Worm (Caenorhabditis elegans): ENCODE results near the gene mltn-12.
A peak's percentile ranks its signal among the peaks of the same experiment; 100 is the strongest.

The mltn-12 gene

ce11 chrIV:8992786-8993185 lies at the start of gene mltn-12:
Gene mltn-12, plus strand, starts transcription at chrIV:8993086.
- TF ChIP-seq ceh-39 (tag; optimal IDR thresholded peaks at IDR 0.05) (no peak), pha-4 (tag; optimal IDR thresholded peaks at IDR 0.05) (no peak), mls-2 (tag; optimal IDR thresholded peaks at IDR 0.05) (no peak), M03D4.4 (tag; optimal IDR thresholded peaks at IDR 0.05) (no peak), drap-1 (GFP tag; optimal IDR thresholded peaks at IDR 0.05) (no peak), mep-1 (tag; optimal IDR thresholded peaks at IDR 0.05) (no peak), snpc-4 (tag; optimal IDR thresholded peaks at IDR 0.05) (no peak), lin-13 (tag; optimal IDR thresholded peaks at IDR 0.05) (no peak), ceh-83 (GFP tag; optimal IDR thresholded peaks at IDR 0.05) (no peak), mab-5 (tag; optimal IDR thresholded peaks at IDR 0.05) (no peak), unc-39 (tag; optimal IDR thresholded peaks at IDR 0.05) (no peak), nhr-28 (tag; optimal IDR thresholded peaks at IDR 0.05) (no peak), unc-62 (GFP tag; optimal IDR thresholded peaks at IDR 0.05) (no peak), nhr-12 (tag; optimal IDR thresholded peaks at IDR 0.05) (no peak), nhr-2 (tag; optimal IDR thresholded peaks at IDR 0.05) (no peak), unc-120 (tag; optimal IDR thresholded peaks at IDR 0.05; ENCODE audit: poor library complexity, severe bottlenecking) (no peak), zip-8 (tag; optimal IDR thresholded peaks at IDR 0.05) (no peak), cnd-1 (tag; optimal IDR thresholded peaks at IDR 0.05) (no peak)

ce11 chrIV:8943430-8943829 lies 49.5 kb upstream of the mltn-12 start:
- no peak for TF ChIP-seq nhr-28 (tag; optimal IDR thresholded peaks at IDR 0.05)
- peak; percentile 73 for TF ChIP-seq ces-1 (GFP tag; optimal IDR thresholded peaks at IDR 0.05)

ce11 chrIV:8947146-8947545 lies 45.7 kb upstream of the mltn-12 start:
- no peak for TF ChIP-seq ces-1 (GFP tag; optimal IDR thresholded peaks at IDR 0.05)
- no peak for TF ChIP-seq ceh-83 (GFP tag; optimal IDR thresholded peaks at IDR 0.05)
- TF ChIP-seq unc-62 (GFP tag; optimal IDR thresholded peaks at IDR 0.05), result peak; percentile 33
- TF ChIP-seq bed-3 (GFP tag; optimal IDR thresholded peaks at IDR 0.05), result no peak
- TF ChIP-seq zip-8 (tag; optimal IDR thresholded peaks at IDR 0.05), result no peak
- TF ChIP-seq elt-1 (tag; optimal IDR thresholded peaks at IDR 0.05; ENCODE audit: borderline replicate concordance, insufficient read depth), result no peak
- no peak for TF ChIP-seq M03D4.4 (tag; optimal IDR thresholded peaks at IDR 0.05)
- no peak for TF ChIP-seq ztf-11 (tag; optimal IDR thresholded peaks at IDR 0.05)
- no peak for TF ChIP-seq tbx-8 (GFP tag; optimal IDR thresholded peaks at IDR 0.05)
- no peak for TF ChIP-seq nhr-28 (tag; optimal IDR thresholded peaks at IDR 0.05)
- peak; percentile 50 for TF ChIP-seq unc-120 (tag; optimal IDR thresholded peaks at IDR 0.05; ENCODE audit: poor library complexity, severe bottlenecking)
- TF ChIP-seq blmp-1 (tag; optimal IDR thresholded peaks at IDR 0.05), result no peak
- TF ChIP-seq lin-13 (tag; optimal IDR thresholded peaks at IDR 0.05), result no peak
- TF ChIP-seq ceh-43 (GFP tag; optimal IDR thresholded peaks at IDR 0.05), result no peak
- no peak for TF ChIP-seq sem-2 (GFP tag; optimal IDR thresholded peaks at IDR 0.05)
- no peak for TF ChIP-seq unc-39 (tag; optimal IDR thresholded peaks at IDR 0.05)
- TF ChIP-seq hlh-1 (tag; optimal IDR thresholded peaks at IDR 0.05), result no peak
- no peak for TF ChIP-seq nhr-237 (tag; optimal IDR thresholded peaks at IDR 0.05)
- TF ChIP-seq drap-1 (GFP tag; optimal IDR thresholded peaks at IDR 0.05), result no peak
- TF ChIP-seq ham-2 (GFP tag; optimal IDR thresholded peaks at IDR 0.05), result no peak
- TF ChIP-seq mab-5 (tag; optimal IDR thresholded peaks at IDR 0.05), result peak; percentile 37
- TF ChIP-seq cnd-1 (tag; optimal IDR thresholded peaks at IDR 0.05), result no peak
- no peak for TF ChIP-seq elt-3 (tag; optimal IDR thresholded peaks at IDR 0.05)
- TF ChIP-seq ceh-39 (tag; optimal IDR thresholded peaks at IDR 0.05), result no peak
- TF ChIP-seq nhr-76 (tag; optimal IDR thresholded peaks at IDR 0.05), result no peak
- no peak for TF ChIP-seq lsy-2 (tag; optimal IDR thresholded peaks at IDR 0.05)

ce11 chrIV:8949078-8950039 lies 43.5 kb upstream of the mltn-12 start:
- TF ChIP-seq hlh-1 (tag; optimal IDR thresholded peaks at IDR 0.05), result no peak
- TF ChIP-seq M03D4.4 (tag; optimal IDR thresholded peaks at IDR 0.05), result no peak
- TF ChIP-seq elt-3 (tag; optimal IDR thresholded peaks at IDR 0.05), result no peak
- TF ChIP-seq ceh-43 (GFP tag; optimal IDR thresholded peaks at IDR 0.05), result no peak
- TF ChIP-seq flh-1 (GFP tag; optimal IDR thresholded peaks at IDR 0.05), result no peak
- TF ChIP-seq snpc-4 (tag; optimal IDR thresholded peaks at IDR 0.05), result no peak
- no peak for TF ChIP-seq mab-5 (tag; optimal IDR thresholded peaks at IDR 0.05)
- no peak for TF ChIP-seq mep-1 (tag; optimal IDR thresholded peaks at IDR 0.05)
- TF ChIP-seq nhr-2 (tag; optimal IDR thresholded peaks at IDR 0.05), result no peak
- TF ChIP-seq bed-3 (GFP tag; optimal IDR thresholded peaks at IDR 0.05), result no peak
- no peak for TF ChIP-seq elt-1 (tag; optimal IDR thresholded peaks at IDR 0.05; ENCODE audit: borderline replicate concordance, insufficient read depth)
- no peak for TF ChIP-seq nhr-76 (tag; optimal IDR thresholded peaks at IDR 0.05)
- no peak for TF ChIP-seq nhr-12 (tag; optimal IDR thresholded peaks at IDR 0.05)
- no peak for TF ChIP-seq ztf-11 (tag; optimal IDR thresholded peaks at IDR 0.05)
- no peak for TF ChIP-seq lsy-2 (tag; optimal IDR thresholded peaks at IDR 0.05)
- no peak for TF ChIP-seq sem-2 (GFP tag; optimal IDR thresholded peaks at IDR 0.05)
- TF ChIP-seq tbx-8 (GFP tag; optimal IDR thresholded peaks at IDR 0.05), result no peak
- no peak for TF ChIP-seq zip-8 (tag; optimal IDR thresholded peaks at IDR 0.05)

Measured in whole organism, mixed stage, embryonic.